Fruit fly (Drosophila melanogaster) whole organism, pupa: ENCODE measurements around the gene CG32700.

ENCODE experiments used
- CG10348 ChIP-seq: fragments of 200-800 bp; sonication (Bioruptor generic); IDR thresholded peaks from 2 replicates; pipeline ENCODE4 v1.3.6; 2022; ENCODE audit warnings: missing biosample characterization, missing genetic modification characterization
- CG17806 ChIP-seq: fragments of 200-800 bp; sonication (Bioruptor generic); optimal IDR thresholded peaks from 2 replicates; lab custom pipeline; 2018; ENCODE audit warnings: missing biosample characterization, mild to moderate bottlenecking, missing genetic modification characterization, moderate library complexity
- CG34367 ChIP-seq: fragments of 200-800 bp; sonication (Bioruptor generic); optimal IDR thresholded peaks from 2 replicates; lab custom pipeline; 2018; ENCODE audit warnings: missing biosample characterization, mild to moderate bottlenecking, missing genetic modification characterization
- CG9948 ChIP-seq: fragments of 200-800 bp; sonication (Bioruptor generic); optimal IDR thresholded peaks from 2 replicates; lab custom pipeline; 2018; ENCODE audit warnings: missing biosample characterization, mild to moderate bottlenecking, missing genetic modification characterization, moderate library complexity
- Ets98B ChIP-seq: fragments of 200-800 bp; sonication (Bioruptor generic); IDR thresholded peaks from 2 replicates; pipeline ENCODE4 v1.3.6; 2022; ENCODE audit warnings: missing biosample characterization, missing genetic modification characterization
- Pif1B ChIP-seq: fragments of 200-800 bp; sonication (Bioruptor generic); optimal IDR thresholded peaks from 3 replicates; lab custom pipeline; 2016; ENCODE audit warnings: missing biosample characterization, missing genetic modification characterization
- Snoo ChIP-seq: fragments of 200-800 bp; sonication (Bioruptor generic); optimal IDR thresholded peaks from 3 replicates; lab custom pipeline; 2017; ENCODE audit warnings: missing biosample characterization, mild to moderate bottlenecking, missing genetic modification characterization, inconsistent platforms
- fd96Ca ChIP-seq: fragments of 200-800 bp; sonication (Bioruptor generic); IDR thresholded peaks from 3 replicates; pipeline ENCODE4 v1.3.6; 2022; ENCODE audit warnings: missing biosample characterization, missing genetic modification characterization
- rn ChIP-seq: fragments of 200-800 bp; sonication (Bioruptor generic); IDR thresholded peaks from 2 replicates; pipeline ENCODE4 v1.3.6; 2022; ENCODE audit warnings: missing biosample characterization, missing genetic modification characterization

dm6 chrX:9467656-9468055 is 83.0 kb downstream of the CG32700 start:
- TF ChIP-seq CG17806 (tag; lab: Kevin White, UChicago) (peak; percentile 22), CG34367 (no peak), Ets98B (GFP tag; lab: Robert Waterston, UW) (peak; percentile 7; the same call in 1 of the 2 replicates), CG9948 (peak; percentile 46), Snoo (tag; lab: Kevin White, UChicago) (no peak), Pif1B (GFP tag; lab: Kevin White, UChicago) (no peak), CG10348 (GFP tag; lab: Robert Waterston, UW) (no peak), rn (GFP tag; lab: Robert Waterston, UW) (no peak), fd96Ca (GFP tag; lab: Robert Waterston, UW) (no peak)
